Worm (Caenorhabditis elegans) whole organism, late embryonic: ENCODE results near the gene sec-16A.1.

Source experiments
- K02D7.2 ChIP-seq: sonication (generic microtip); optimal IDR thresholded peaks from 2 replicates; lab custom pipeline; 2017; ENCODE audit warnings: mild to moderate bottlenecking, missing genetic modification characterization, missing compliant biosample characterization
- ahr-1 ChIP-seq: sonication (generic microtip); optimal IDR thresholded peaks from 2 replicates; lab custom pipeline; 2016; ENCODE audit warnings: missing genetic modification characterization, missing compliant biosample characterization
- ceh-48 ChIP-seq: sonication (generic microtip); optimal IDR thresholded peaks from 2 replicates; lab custom pipeline; 2016; ENCODE audit warnings: missing genetic modification characterization, inconsistent platforms, missing compliant biosample characterization
- elt-2 ChIP-seq: sonication (generic microtip); optimal IDR thresholded peaks from 2 replicates; lab custom pipeline; 2016; ENCODE audit warnings: missing genetic modification reagents, missing genetic modification characterization, missing compliant biosample characterization
- fax-1 ChIP-seq: sonication (generic microtip); optimal IDR thresholded peaks from 2 replicates; lab custom pipeline; 2016; ENCODE audit warnings: missing genotype, missing genetic modification characterization, missing compliant biosample characterization
- hlh-15 ChIP-seq: sonication (generic microtip); optimal IDR thresholded peaks from 2 replicates; lab custom pipeline; 2016; ENCODE audit warnings: missing genetic modification characterization, missing compliant biosample characterization
- madf-2 ChIP-seq: sonication (generic microtip); optimal IDR thresholded peaks from 2 replicates; lab custom pipeline; 2017; ENCODE audit warnings: missing genetic modification characterization, missing compliant biosample characterization
- nhr-11 ChIP-seq: fragments of 150-350 bp; optimal IDR thresholded peaks from 2 replicates; lab custom pipeline; 2014; ENCODE audit warnings: missing biosample characterization, missing genetic modification characterization
- nhr-232 ChIP-seq: sonication (generic microtip); optimal IDR thresholded peaks from 2 replicates; lab custom pipeline; 2016; ENCODE audit warnings: missing genetic modification characterization, missing compliant biosample characterization
- pag-3 ChIP-seq: sonication (generic microtip); optimal IDR thresholded peaks from 2 replicates; lab custom pipeline; 2016; ENCODE audit warnings: missing compliant biosample characterization, missing genetic modification characterization, borderline replicate concordance
- pat-9 ChIP-seq: fragments of 200-800 bp; sonication (Bioruptor generic); optimal IDR thresholded peaks from 2 replicates; lab custom pipeline; 2018; ENCODE audit warnings: mild to moderate bottlenecking, missing genetic modification characterization, moderate library complexity, missing compliant biosample characterization
- pqm-1 ChIP-seq: sonication (generic microtip); optimal IDR thresholded peaks from 2 replicates; lab custom pipeline; 2016; ENCODE audit warnings: missing genetic modification characterization, missing compliant biosample characterization
- tbx-2 ChIP-seq: sonication (generic microtip); optimal IDR thresholded peaks from 2 replicates; lab custom pipeline; 2016; ENCODE audit warnings: missing genetic modification characterization, missing compliant biosample characterization
- unc-86 ChIP-seq: sonication (generic microtip); optimal IDR thresholded peaks from 2 replicates; lab custom pipeline; 2016; ENCODE audit warnings: missing genetic modification characterization, missing compliant biosample characterization

DNA sequence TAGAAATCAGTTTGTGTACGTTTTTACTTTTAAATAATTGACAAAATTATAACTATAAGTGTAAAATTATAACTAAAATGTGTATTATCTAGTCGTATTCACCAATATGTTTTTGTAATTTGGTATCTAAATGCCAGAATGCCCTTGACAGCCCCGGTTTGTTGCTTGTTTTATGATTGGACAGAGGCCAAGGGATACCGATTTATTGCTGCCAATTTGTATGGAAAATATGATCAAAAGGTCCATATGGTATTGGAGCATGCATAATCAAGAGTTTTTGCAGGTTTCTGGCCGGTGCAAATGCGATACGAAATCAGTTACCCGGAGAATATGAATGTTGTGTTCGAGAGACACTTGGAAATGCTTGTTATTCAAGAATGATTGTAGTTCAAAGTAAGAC, 9.9 kb upstream of the sec-16A.1 start:
- TF ChIP-seq nhr-232 (tag; lab: Kevin White, UChicago), result no peak
- no peak for TF ChIP-seq elt-2
- no peak for TF ChIP-seq fax-1
- TF ChIP-seq ahr-1 (tag; lab: Kevin White, UChicago), result no peak
- TF ChIP-seq madf-2 (tag; lab: Kevin White, UChicago), result no peak
- no peak for TF ChIP-seq pqm-1 (tag; lab: Kevin White, UChicago)
- no peak for TF ChIP-seq nhr-11 (tag; lab: Kevin White, UChicago)
- no peak for TF ChIP-seq tbx-2 (tag; lab: Kevin White, UChicago)
- TF ChIP-seq hlh-15 (tag; lab: Kevin White, UChicago), result no peak
- no peak for TF ChIP-seq pat-9 (tag; lab: Kevin White, UChicago)
- TF ChIP-seq K02D7.2, result no peak
- no peak for TF ChIP-seq pag-3
- no peak for TF ChIP-seq unc-86 (tag; lab: Kevin White, UChicago)
- TF ChIP-seq ceh-48 (tag; lab: Kevin White, UChicago), result no peak
